Fruit fly (Drosophila melanogaster) whole organism, pupa: ENCODE measurements around the gene Tengl1.

Source experiments
- CG10348 ChIP-seq: fragments of 200-800 bp; sonication (Bioruptor generic); IDR thresholded peaks from 2 replicates; pipeline ENCODE4 v1.3.6; 2022; ENCODE audit warnings: missing biosample characterization, missing genetic modification characterization
- CG12605 ChIP-seq: fragments of 200-800 bp; sonication (Bioruptor generic); IDR thresholded peaks from 2 replicates; pipeline ENCODE4 v1.3.6; 2022; ENCODE audit warnings: missing biosample characterization, missing genetic modification characterization
- CG13204 ChIP-seq: fragments of 200-800 bp; sonication (Bioruptor generic); optimal IDR thresholded peaks from 2 replicates; lab custom pipeline; 2018; ENCODE audit warnings: missing biosample characterization, mild to moderate bottlenecking, missing genetic modification characterization, moderate library complexity
- CG14655 ChIP-seq: fragments of 200-800 bp; sonication (Bioruptor generic); optimal IDR thresholded peaks from 3 replicates; lab custom pipeline; 2017; ENCODE audit warnings: mild to moderate bottlenecking, missing biosample characterization, missing genetic modification reagents, missing genetic modification characterization
- CG15710 ChIP-seq: fragments of 200-800 bp; sonication (Bioruptor generic); optimal IDR thresholded peaks from 2 replicates; lab custom pipeline; 2018; ENCODE audit warnings: missing biosample characterization, mild to moderate bottlenecking, missing genetic modification characterization, moderate library complexity
- CG17806 ChIP-seq: fragments of 200-800 bp; sonication (Bioruptor generic); optimal IDR thresholded peaks from 2 replicates; lab custom pipeline; 2018; ENCODE audit warnings: missing biosample characterization, mild to moderate bottlenecking, missing genetic modification characterization, moderate library complexity
- CG32121 ChIP-seq: fragments of 200-800 bp; sonication (Bioruptor generic); IDR thresholded peaks from 2 replicates; pipeline ENCODE4 v1.3.6; 2022; ENCODE audit warnings: missing biosample characterization, missing genetic modification characterization
- CG34367 ChIP-seq: fragments of 200-800 bp; sonication (Bioruptor generic); optimal IDR thresholded peaks from 2 replicates; lab custom pipeline; 2018; ENCODE audit warnings: missing biosample characterization, mild to moderate bottlenecking, missing genetic modification characterization
- CG4496 ChIP-seq: fragments of 200-800 bp; sonication (Bioruptor generic); IDR thresholded peaks from 3 replicates; pipeline ENCODE4 v1.3.6; 2022; ENCODE audit warnings: missing biosample characterization, missing genetic modification characterization
- CG8159 ChIP-seq: fragments of 200-800 bp; sonication (Bioruptor generic); optimal IDR thresholded peaks from 3 replicates; lab custom pipeline; 2018; ENCODE audit warnings: missing biosample characterization, mild to moderate bottlenecking, missing genetic modification characterization, moderate library complexity
- CG8301 ChIP-seq: fragments of 200-800 bp; sonication (Bioruptor generic); optimal IDR thresholded peaks from 2 replicates; lab custom pipeline; 2018; ENCODE audit warnings: missing biosample characterization, mild to moderate bottlenecking, missing genetic modification characterization
- CG9948 ChIP-seq: fragments of 200-800 bp; sonication (Bioruptor generic); optimal IDR thresholded peaks from 2 replicates; lab custom pipeline; 2018; ENCODE audit warnings: missing biosample characterization, mild to moderate bottlenecking, missing genetic modification characterization, moderate library complexity
- D1 ChIP-seq: fragments of 200-800 bp; sonication (Bioruptor generic); optimal IDR thresholded peaks from 2 replicates; lab custom pipeline; 2018; ENCODE audit warnings: missing biosample characterization, mild to moderate bottlenecking, missing genetic modification characterization, moderate library complexity
- EcR ChIP-seq: fragments of 200-800 bp; sonication (Bioruptor generic); optimal IDR thresholded peaks from 3 replicates; lab custom pipeline; 2019; ENCODE audit warnings: missing biosample characterization, missing genetic modification characterization, mild to moderate bottlenecking, moderate library complexity, missing genetic modification reagents
- Ets98B ChIP-seq: fragments of 200-800 bp; sonication (Bioruptor generic); IDR thresholded peaks from 2 replicates; pipeline ENCODE4 v1.3.6; 2022; ENCODE audit warnings: missing biosample characterization, missing genetic modification characterization
- Pif1A ChIP-seq: fragments of 200-800 bp; sonication (Bioruptor generic); optimal IDR thresholded peaks from 3 replicates; lab custom pipeline; 2016; ENCODE audit warnings: missing biosample characterization, missing genetic modification characterization
- Pif1B ChIP-seq: fragments of 200-800 bp; sonication (Bioruptor generic); optimal IDR thresholded peaks from 3 replicates; lab custom pipeline; 2016; ENCODE audit warnings: missing biosample characterization, missing genetic modification characterization
- Snoo ChIP-seq: fragments of 200-800 bp; sonication (Bioruptor generic); optimal IDR thresholded peaks from 3 replicates; lab custom pipeline; 2017; ENCODE audit warnings: missing biosample characterization, mild to moderate bottlenecking, missing genetic modification characterization, inconsistent platforms
- fd96Ca ChIP-seq: fragments of 200-800 bp; sonication (Bioruptor generic); IDR thresholded peaks from 3 replicates; pipeline ENCODE4 v1.3.6; 2022; ENCODE audit warnings: missing biosample characterization, missing genetic modification characterization
- gl ChIP-seq: fragments of 200-800 bp; sonication (Bioruptor generic); optimal IDR thresholded peaks from 2 replicates; lab custom pipeline; 2018; ENCODE audit warnings: missing biosample characterization, mild to moderate bottlenecking, missing genetic modification characterization
- rn ChIP-seq: fragments of 200-800 bp; sonication (Bioruptor generic); IDR thresholded peaks from 2 replicates; pipeline ENCODE4 v1.3.6; 2022; ENCODE audit warnings: missing biosample characterization, missing genetic modification characterization

Gene Tengl1

dm6 chr2L:2209002-2209401 is 31.4 kb downstream of the Tengl1 start, which contains the start of gene CG33124:
Gene CG33124, minus strand, starts transcription at chr2L:2209102.
- no peak for TF ChIP-seq Pif1B (GFP tag; lab: Kevin White, UChicago)
- no peak for TF ChIP-seq Pif1A (GFP tag; lab: Kevin White, UChicago)
- no peak for TF ChIP-seq fd96Ca (GFP tag; lab: Robert Waterston, UW)
- TF ChIP-seq CG10348: no peak
- no peak for TF ChIP-seq CG32121

DNA sequence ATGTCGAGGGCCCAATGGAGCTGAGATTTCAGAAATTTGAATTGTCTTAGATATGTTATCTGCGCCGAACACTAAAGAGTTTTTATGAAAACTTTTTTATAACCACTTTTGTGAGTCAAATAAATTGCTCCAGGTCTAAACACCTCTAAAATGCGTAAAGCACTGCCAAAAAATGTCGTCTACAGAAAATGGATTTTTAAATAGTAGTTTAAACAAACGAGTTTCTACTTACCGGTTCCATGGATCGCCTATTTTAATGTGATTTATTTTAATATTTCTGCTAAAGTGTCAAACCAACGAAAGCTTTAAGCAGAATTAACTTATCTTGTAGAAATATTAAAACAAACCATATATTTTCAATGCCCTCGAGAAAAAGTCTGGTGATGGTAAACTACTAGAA is 34.3 kb downstream of the Tengl1 start, which contains the start of gene CG31668:
CG31668 (minus strand) TSS at position 101 of the 400 bp plus-strand sequence.
- TF ChIP-seq D1 (tag; lab: Kevin White, UChicago): no peak
- TF ChIP-seq CG4496: no peak
- no peak for TF ChIP-seq CG13204 (GFP tag; lab: Kevin White, UChicago)
- no peak for TF ChIP-seq CG9948
- no peak for TF ChIP-seq EcR (GFP tag; lab: Kevin White, UChicago)

- TF ChIP-seq CG8159 (peak; percentile 50), D1 (tag; lab: Kevin White, UChicago) (no peak), rn (GFP tag; lab: Robert Waterston, UW) (peak; percentile 57; the same call in 1 of the 2 replicates), CG34367 (tag; lab: Kevin White, UChicago) (no peak), CG17806 (no peak), CG10348 (0 out of 2 replicates have a peak, but pooled peaks have one; percentile 6), Pif1B (GFP tag; lab: Kevin White, UChicago) (peak; percentile 49), CG9948 (no peak), fd96Ca (GFP tag; lab: Robert Waterston, UW) (peak; percentile 81; the same call in 2 of the 3 replicates), CG32121 (peak; percentile 86), Pif1A (GFP tag; lab: Kevin White, UChicago) (peak; percentile 30), CG15710 (tag; lab: Kevin White, UChicago) (no peak), CG14655 (peak; percentile 64), Ets98B (GFP tag; lab: Robert Waterston, UW) (peak; percentile 88), CG12605 (GFP tag; lab: Robert Waterston, UW) (peak; percentile 29; the same call in 1 of the 2 replicates), CG13204 (GFP tag; lab: Kevin White, UChicago) (peak; percentile 96), EcR (GFP tag; lab: Kevin White, UChicago) (peak; percentile 100), CG4496 (peak; percentile 85), CG8301 (tag; lab: Kevin White, UChicago) (peak; percentile 56), gl (tag; lab: Kevin White, UChicago) (peak; percentile 32), Snoo (peak; percentile 31)
These were observed 37.3 kb downstream of the Tengl1 start for dm6 chr2L:2202853-2203717.

- peak; percentile 100 for TF ChIP-seq Pif1B (GFP tag; lab: Kevin White, UChicago)
- TF ChIP-seq Pif1A (GFP tag; lab: Kevin White, UChicago): peak; percentile 100
- peak; percentile 99 for TF ChIP-seq gl (tag; lab: Kevin White, UChicago)
- TF ChIP-seq rn (GFP tag; lab: Robert Waterston, UW): peak; percentile 99
- TF ChIP-seq Ets98B (GFP tag; lab: Robert Waterston, UW): peak; percentile 100
- TF ChIP-seq CG8301 (tag; lab: Kevin White, UChicago): peak; percentile 100
- TF ChIP-seq Snoo: peak; percentile 100
- peak; percentile 99 for TF ChIP-seq fd96Ca (GFP tag; lab: Robert Waterston, UW)
- peak; percentile 100 for TF ChIP-seq CG34367 (tag; lab: Kevin White, UChicago)
- TF ChIP-seq CG9948: peak; percentile 100
- TF ChIP-seq CG10348: peak; percentile 97
- TF ChIP-seq D1 (tag; lab: Kevin White, UChicago): peak; percentile 99
- peak; percentile 99 for TF ChIP-seq EcR (GFP tag; lab: Kevin White, UChicago)
- peak; percentile 100 for TF ChIP-seq CG14655
- peak; percentile 100 for TF ChIP-seq CG17806
- peak; percentile 98 for TF ChIP-seq CG13204 (GFP tag; lab: Kevin White, UChicago)
- TF ChIP-seq CG12605 (GFP tag; lab: Robert Waterston, UW): peak; percentile 100
- peak; percentile 100 for TF ChIP-seq CG8159
- peak; percentile 100 for TF ChIP-seq CG15710 (tag; lab: Kevin White, UChicago)
- peak; percentile 100 for TF ChIP-seq CG32121
- peak; percentile 100 for TF ChIP-seq CG4496
These were observed 38.2 kb downstream of the Tengl1 start for dm6 chr2L:2202018-2202852.

DNA sequence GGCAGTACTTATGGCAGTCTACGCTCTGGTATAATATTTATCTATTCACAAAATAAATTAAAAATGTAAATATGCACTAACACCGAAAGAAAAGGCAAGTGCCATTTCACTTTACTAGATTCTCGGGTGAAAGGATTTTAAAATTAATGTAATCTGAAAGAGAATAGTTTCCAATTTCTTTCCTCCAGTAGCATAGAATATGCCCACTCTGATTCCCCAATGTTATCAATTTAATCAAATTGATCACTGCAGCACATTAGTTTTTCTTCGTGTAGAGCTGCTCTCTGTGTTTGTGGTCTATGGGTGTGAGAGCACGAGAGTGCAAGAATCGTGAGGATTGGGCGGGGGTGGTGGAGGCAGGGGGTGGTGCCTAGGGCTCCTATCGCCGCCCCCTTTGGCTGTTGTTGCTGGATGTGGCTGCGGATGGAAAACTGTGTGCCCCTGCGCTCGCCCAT is 39.3 kb downstream of the Tengl1 start:
- TF ChIP-seq CG8301 (tag; lab: Kevin White, UChicago) (peak; percentile 95), gl (tag; lab: Kevin White, UChicago) (peak; percentile 62), Ets98B (GFP tag; lab: Robert Waterston, UW) (peak; percentile 84), CG4496 (peak; percentile 93), CG10348 (peak; percentile 39; the same call in 1 of the 2 replicates), CG8159 (peak; percentile 90), Pif1A (GFP tag; lab: Kevin White, UChicago) (peak; percentile 91), rn (GFP tag; lab: Robert Waterston, UW) (peak; percentile 67; the same call in 1 of the 2 replicates), CG17806 (peak; percentile 90), CG12605 (GFP tag; lab: Robert Waterston, UW) (peak; percentile 70; the same call in 1 of the 2 replicates), CG14655 (peak; percentile 98), CG34367 (tag; lab: Kevin White, UChicago) (peak; percentile 82), EcR (GFP tag; lab: Kevin White, UChicago) (no peak), D1 (tag; lab: Kevin White, UChicago) (peak; percentile 77), Snoo (peak; percentile 75), Pif1B (GFP tag; lab: Kevin White, UChicago) (peak; percentile 86), CG15710 (tag; lab: Kevin White, UChicago) (peak; percentile 88), CG9948 (peak; percentile 93), CG32121 (peak; percentile 90), fd96Ca (GFP tag; lab: Robert Waterston, UW) (peak; percentile 89), CG13204 (GFP tag; lab: Kevin White, UChicago) (peak; percentile 11)
